Fruit fly (Drosophila melanogaster) whole organism, wandering third instar larva: Measurements from ENCODE around the gene cv.

Experiments
- CG32264 ChIP-seq: fragments of 200-800 bp; sonication (Bioruptor generic); optimal IDR thresholded peaks from 2 replicates; lab custom pipeline; 2016; ENCODE audit warnings: missing biosample characterization, missing genetic modification characterization
- CG9705 ChIP-seq: fragments of 200-800 bp; sonication (Bioruptor generic); optimal IDR thresholded peaks from 2 replicates; lab custom pipeline; 2018; ENCODE audit warnings: missing biosample characterization, mild to moderate bottlenecking, missing genetic modification characterization
- Dfd ChIP-seq: fragments of >200 bp; optimal IDR thresholded peaks from 2 replicates; lab custom pipeline; 2017; ENCODE audit warnings: missing biosample characterization, missing genetic modification characterization
- GATAd ChIP-seq: sonication (Bioruptor generic); optimal IDR thresholded peaks from 2 replicates; lab custom pipeline; 2016; ENCODE audit warnings: missing biosample characterization, missing genetic modification characterization
- HLH106 ChIP-seq: fragments of 200-800 bp; optimal IDR thresholded peaks from 3 replicates; lab custom pipeline; 2019; ENCODE audit warnings: missing biosample characterization, mild to moderate bottlenecking, missing genetic modification characterization, moderate library complexity
- Hnf4 ChIP-seq: fragments of 200-800 bp; sonication (Bioruptor generic); optimal IDR thresholded peaks from 2 replicates; lab custom pipeline; 2016; ENCODE audit warnings: missing biosample characterization, mild to moderate bottlenecking, missing genetic modification characterization
- Hr83 ChIP-seq: fragments of 200-300 bp; sonication (Bioruptor generic); optimal IDR thresholded peaks from 2 replicates; lab custom pipeline; 2016; ENCODE audit warnings: missing biosample characterization, mild to moderate bottlenecking, missing genetic modification characterization, moderate library complexity; ENCODE audit not compliant: poor library complexity, severe bottlenecking
- Jra ChIP-seq: sonication (Bioruptor generic); optimal IDR thresholded peaks from 2 replicates; lab custom pipeline; 2016; ENCODE audit warnings: missing biosample characterization, missing genetic modification characterization
- Mio ChIP-seq: sonication (Bioruptor generic); optimal IDR thresholded peaks from 2 replicates; lab custom pipeline; 2016; ENCODE audit warnings: missing biosample characterization, missing genetic modification characterization
- Rel ChIP-seq, 2 experiments: fragments of 200-800 bp; sonication (Bioruptor generic) in 1 of 2; optimal IDR thresholded peaks; 2 replicates in 1 of 2; 3 replicates in 1 of 2; lab custom pipeline; 2016 to 2019; ENCODE audit warnings: mild to moderate bottlenecking in 2 of 2, missing biosample characterization in 2 of 2, missing genetic modification characterization in 2 of 2, moderate library complexity in 1 of 2
- Sp1 ChIP-seq: fragments of 200-800 bp; sonication (Bioruptor generic); optimal IDR thresholded peaks from 3 replicates; lab custom pipeline; 2019; ENCODE audit warnings: missing biosample characterization, mild to moderate bottlenecking, missing genetic modification characterization, moderate library complexity
- br ChIP-seq: fragments of 200-800 bp; sonication (Bioruptor generic); optimal IDR thresholded peaks from 2 replicates; lab custom pipeline; 2016; ENCODE audit warnings: missing biosample characterization, missing genetic modification characterization
- brk ChIP-seq: fragments of 200-800 bp; sonication (Bioruptor generic); optimal IDR thresholded peaks from 2 replicates; lab custom pipeline; 2016; ENCODE audit warnings: missing biosample characterization, mild to moderate bottlenecking, missing genetic modification characterization
- dl ChIP-seq, 2 experiments: fragments of 175-275, 200-275 bp in 1 of 2; fragments of 200-275 bp in 1 of 2; sonication (Bioruptor generic); optimal IDR thresholded peaks; lab custom pipeline; 2018; ENCODE audit warnings: mild to moderate bottlenecking in 2 of 2, missing biosample characterization in 2 of 2, missing genetic modification characterization in 2 of 2, moderate library complexity in 2 of 2; ENCODE audit not compliant: partially characterized antibody in 2 of 2, insufficient read depth in 1 of 2
- dsf ChIP-seq: sonication (Bioruptor generic); optimal IDR thresholded peaks from 2 replicates; lab custom pipeline; 2016; ENCODE audit warnings: missing biosample characterization, missing genetic modification characterization, borderline replicate concordance
- ey ChIP-seq: fragments of 200-800 bp; sonication (Bioruptor generic); optimal IDR thresholded peaks from 2 replicates; lab custom pipeline; 2016; ENCODE audit warnings: missing biosample characterization, missing genetic modification characterization
- foxo ChIP-seq, 2 experiments: fragments of 200-800 bp; sonication (Bioruptor generic); optimal IDR thresholded peaks; 2 replicates in 1 of 2; 3 replicates in 1 of 2; lab custom pipeline; 2016 to 2017; ENCODE audit warnings: missing biosample characterization in 2 of 2, missing genetic modification characterization in 2 of 2
- fru ChIP-seq: fragments of 200-800 bp; sonication (Bioruptor generic); optimal IDR thresholded peaks from 3 replicates; lab custom pipeline; 2016; ENCODE audit warnings: missing biosample characterization, mild to moderate bottlenecking, missing genetic modification characterization
- h ChIP-seq: fragments of 200-800 bp; sonication (Bioruptor generic); optimal IDR thresholded peaks from 3 replicates; lab custom pipeline; 2016; ENCODE audit warnings: missing biosample characterization, mild to moderate bottlenecking, missing genetic modification characterization
- lola ChIP-seq: fragments of >200 bp; optimal IDR thresholded peaks from 2 replicates; lab custom pipeline; 2017; ENCODE audit warnings: missing biosample characterization, missing genetic modification characterization
- rgr ChIP-seq: fragments of 200-800 bp; sonication (Bioruptor generic); optimal IDR thresholded peaks from 3 replicates; lab custom pipeline; 2016; ENCODE audit warnings: missing biosample characterization, mild to moderate bottlenecking, missing genetic modification characterization
- sage ChIP-seq: fragments of 200-800 bp; sonication (Bioruptor generic); optimal IDR thresholded peaks from 2 replicates; lab custom pipeline; 2016; ENCODE audit warnings: missing biosample characterization, mild to moderate bottlenecking, missing genetic modification characterization
- sv ChIP-seq: fragments of 200-800 bp; sonication (Bioruptor generic); optimal IDR thresholded peaks from 3 replicates; lab custom pipeline; 2016; ENCODE audit warnings: missing biosample characterization, missing genetic modification characterization
- usp ChIP-seq: fragments of >200 bp; optimal IDR thresholded peaks from 2 replicates; lab custom pipeline; 2017; ENCODE audit warnings: missing biosample characterization, missing genetic modification characterization
- woc ChIP-seq: sonication (Bioruptor generic); optimal IDR thresholded peaks from 2 replicates; lab custom pipeline; 2016; ENCODE audit warnings: missing biosample characterization, mild to moderate bottlenecking, missing genetic modification characterization

Gene cv

DNA sequence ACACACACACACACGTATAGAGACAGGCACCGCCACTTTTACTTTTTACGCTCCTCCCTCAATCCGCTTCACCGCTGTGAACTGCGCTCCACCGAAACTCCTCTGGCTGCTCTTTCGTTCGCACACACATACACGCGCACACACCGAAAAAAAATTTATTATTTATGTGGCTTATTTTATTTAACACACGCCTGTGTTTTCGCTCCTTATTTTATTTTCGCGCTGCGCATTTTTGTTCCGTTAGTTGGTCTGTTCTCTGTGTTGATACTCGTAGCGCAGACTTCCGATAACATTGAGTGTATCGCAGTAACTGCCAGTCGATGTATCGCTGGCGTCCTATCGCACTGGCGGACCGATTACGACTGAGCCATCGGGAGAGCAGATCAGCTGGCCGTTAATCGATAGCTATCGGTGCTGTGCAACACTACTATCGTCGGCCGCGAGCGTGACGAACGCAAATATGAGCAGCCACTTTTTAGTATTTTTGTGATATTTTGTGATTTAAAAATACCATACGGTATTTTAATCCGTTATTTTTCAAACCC, 47.9 kb downstream of the cv start, which contains the start of gene Snx27:
Snx27 (minus strand) TSS at position 356 of the 545 bp plus-strand sequence.
- peak; percentile 81 for TF ChIP-seq Hnf4 (GFP tag; lab: Kevin White, UChicago)
- no peak for TF ChIP-seq usp (GFP tag; lab: Kevin White, UChicago)
- peak; percentile 29 for TF ChIP-seq Sp1 (GFP tag; lab: Kevin White, UChicago)
- peak; percentile 7 for TF ChIP-seq dsf (GFP tag; lab: Kevin White, UChicago)
- peak; percentile 89 for TF ChIP-seq Hr83
- peak in 1 of 2 experiments; percentile 35 for TF ChIP-seq foxo (GFP tag; optimal IDR thresholded peaks at IDR 0.05; lab: Kevin White, UChicago)
- TF ChIP-seq brk (GFP tag; lab: Kevin White, UChicago): peak; percentile 78
- no peak for TF ChIP-seq HLH106
- TF ChIP-seq dl (GFP tag; optimal IDR thresholded peaks at IDR 0.05; lab: Kevin White, UChicago; ENCODE audit: insufficient read depth in 1 of 2, partially characterized antibody in 2 of 2): peak in 1 of 2 experiments; percentile 17
- TF ChIP-seq fru: peak; percentile 85
- TF ChIP-seq sv (GFP tag; lab: Kevin White, UChicago): peak; percentile 10
- TF ChIP-seq GATAd: no peak
- TF ChIP-seq Rel (GFP tag; optimal IDR thresholded peaks at IDR 0.05; lab: Kevin White, UChicago): no peak
- peak; percentile 21 for TF ChIP-seq Rel (tag; optimal IDR thresholded peaks at IDR 0.05; lab: Kevin White, UChicago)
- peak; percentile 28 for TF ChIP-seq rgr (GFP tag; lab: Kevin White, UChicago)
- TF ChIP-seq lola (GFP tag; lab: Kevin White, UChicago): no peak
- peak; percentile 62 for TF ChIP-seq Jra (GFP tag; lab: Kevin White, UChicago)
- peak; percentile 38 for TF ChIP-seq Mio (GFP tag; lab: Kevin White, UChicago)
- peak; percentile 35 for TF ChIP-seq woc (GFP tag; lab: Kevin White, UChicago)
- no peak for TF ChIP-seq CG9705 (GFP tag; lab: Kevin White, UChicago)
- TF ChIP-seq br: peak; percentile 43
- peak; percentile 52 for TF ChIP-seq h (GFP tag; lab: Kevin White, UChicago)
- peak; percentile 32 for TF ChIP-seq ey (GFP tag; lab: Kevin White, UChicago)

DNA sequence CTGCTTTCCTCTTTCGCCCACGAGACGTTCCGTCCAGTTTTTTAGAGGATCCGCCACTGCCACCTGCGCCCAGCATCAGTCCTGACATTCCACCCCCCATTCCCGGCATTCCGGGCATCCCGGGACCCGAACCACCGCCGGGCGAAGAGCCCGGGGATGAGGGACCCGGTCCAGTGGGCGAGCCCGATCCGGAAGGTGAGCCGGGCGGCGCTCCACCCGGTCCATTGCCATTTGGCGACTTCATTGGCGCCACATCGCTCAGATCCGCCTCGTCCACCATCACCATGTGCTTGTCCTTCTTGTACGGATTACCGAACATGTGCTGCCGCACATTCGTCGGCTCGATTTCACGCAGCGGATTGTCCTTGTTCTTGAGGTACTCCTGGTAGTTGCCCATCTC, 51.8 kb downstream of the cv start:
- peak; percentile 88 for TF ChIP-seq Dfd
- TF ChIP-seq sage (GFP tag; lab: Kevin White, UChicago): no peak
- TF ChIP-seq CG32264 (GFP tag; lab: Kevin White, UChicago): no peak
